Worm (Caenorhabditis elegans) whole organism, early embryonic: Measurements from ENCODE around the gene agt-2.
"Not testable (repeated sequence)": the region's sequence is repeated elsewhere in the genome, so short reads cannot be mapped to it uniquely, and the experiment has no call there.

Experiments used
- B0310.2 ChIP-seq: sonication (generic microtip); optimal IDR thresholded peaks from 2 replicates; lab custom pipeline; 2016; ENCODE audit warnings: mild to moderate bottlenecking, missing genetic modification characterization, missing compliant biosample characterization
- aly-1 ChIP-seq: sonication (generic microtip); optimal IDR thresholded peaks from 2 replicates; lab custom pipeline; 2016; ENCODE audit warnings: missing genetic modification characterization, missing compliant biosample characterization
- ama-1 ChIP-seq: fragments of 150-350 bp; optimal IDR thresholded peaks from 2 replicates; lab custom pipeline; 2014
- ceh-13 ChIP-seq: fragments of 200-800 bp; sonication (Bioruptor generic); optimal IDR thresholded peaks from 2 replicates; lab custom pipeline; 2018; ENCODE audit warnings: mild to moderate bottlenecking, missing genetic modification characterization, missing compliant biosample characterization
- hmbx-1 ChIP-seq: sonication (generic microtip); optimal IDR thresholded peaks from 2 replicates; lab custom pipeline; 2016; ENCODE audit warnings: mild to moderate bottlenecking, missing genetic modification characterization, missing compliant biosample characterization
- hmg-4 ChIP-seq: fragments of 200-800 bp; sonication (Bioruptor generic); optimal IDR thresholded peaks from 2 replicates; lab custom pipeline; 2018; ENCODE audit warnings: mild to moderate bottlenecking, missing genetic modification characterization, missing compliant biosample characterization
- scrt-1 ChIP-seq: fragments of 200-800 bp; sonication (Bioruptor generic); IDR thresholded peaks from 2 replicates; pipeline ENCODE4 v1.3.6; 2022; ENCODE audit warnings: missing genetic modification characterization, missing compliant biosample characterization
- tbx-11 ChIP-seq: fragments of 200-800 bp; sonication (Bioruptor generic); IDR thresholded peaks from 2 replicates; pipeline ENCODE4 v1.3.6; 2022; ENCODE audit warnings: missing genetic modification characterization, missing compliant biosample characterization

ce11 chrII:5346350-5346749 is 27.3 kb downstream of the agt-2 start:
- TF ChIP-seq ama-1; B0310.2 (tag; lab: Kevin White, UChicago); hmg-4 (GFP tag; lab: Kevin White, UChicago); ceh-13 (GFP tag; lab: Kevin White, UChicago); hmbx-1 (tag; lab: Kevin White, UChicago); aly-1 (tag; lab: Kevin White, UChicago): not testable (repeated sequence)
- TF ChIP-seq tbx-11 (GFP tag; lab: Robert Waterston, UW) (peak; percentile 78; the same call in 1 of the 2 replicates), scrt-1 (GFP tag; lab: Robert Waterston, UW) (peak; percentile 66; the same call in 1 of the 2 replicates)
